Worm (Caenorhabditis elegans) whole organism, L4 larva: ENCODE results near the gene ZC455.1.

ENCODE experiments used
- F10B5.3 ChIP-seq: sonication (generic microtip); optimal IDR thresholded peaks from 2 replicates; lab custom pipeline; 2016; ENCODE audit warnings: mild to moderate bottlenecking, missing genetic modification characterization, missing compliant biosample characterization
- R02D3.7 ChIP-seq: fragments of 150-350 bp; sonication (generic microtip); optimal IDR thresholded peaks from 3 replicates; lab custom pipeline; 2014; ENCODE audit warnings: missing biosample characterization, missing genetic modification characterization
- T26A8.4 ChIP-seq: fragments of 200-800 bp; sonication (Bioruptor generic); IDR thresholded peaks from 2 replicates; pipeline ENCODE4 v1.3.6; 2022; ENCODE audit warnings: missing genetic modification characterization, missing compliant biosample characterization
- Y105C5A.15 ChIP-seq: fragments of 200-800 bp; sonication (Bioruptor generic); IDR thresholded peaks from 2 replicates; pipeline ENCODE4 v1.3.6; 2022; ENCODE audit warnings: missing genetic modification characterization, missing compliant biosample characterization
- ZK546.5 ChIP-seq, 2 experiments: sonication (generic microtip); optimal IDR thresholded peaks; 2 replicates each; lab custom pipeline; 2017; ENCODE audit warnings: missing biosample characterization in 2 of 2, missing genetic modification characterization in 2 of 2
- ama-1 ChIP-seq: fragments of 150-350 bp; optimal IDR thresholded peaks from 2 replicates; lab custom pipeline; 2014; ENCODE audit warnings: inconsistent platforms, mixed read lengths
- ceh-20 ChIP-seq: fragments of 200-800 bp; sonication (Bioruptor generic); IDR thresholded peaks from 2 replicates; pipeline ENCODE4 v1.3.6; 2022; ENCODE audit warnings: missing genetic modification reagents, missing genetic modification characterization, missing compliant biosample characterization
- ceh-44 ChIP-seq: fragments of 200-800 bp; sonication (Bioruptor generic); IDR thresholded peaks from 2 replicates; pipeline ENCODE4 v1.3.6; 2022; ENCODE audit warnings: missing genetic modification reagents, missing genetic modification characterization, missing compliant biosample characterization
- ceh-62 ChIP-seq: sonication (generic microtip); optimal IDR thresholded peaks from 2 replicates; lab custom pipeline; 2017; ENCODE audit warnings: missing biosample characterization, missing genetic modification characterization
- ces-1 ChIP-seq: fragments of 150-350 bp; sonication (generic microtip); optimal IDR thresholded peaks from 4 replicates; lab custom pipeline; 2014; ENCODE audit warnings: missing biosample characterization, missing genetic modification reagents, missing genetic modification characterization
- cey-2 ChIP-seq: sonication (generic microtip); optimal IDR thresholded peaks from 3 replicates; lab custom pipeline; 2017; ENCODE audit warnings: missing genetic modification characterization, mild to moderate bottlenecking, missing compliant biosample characterization, antibody characterized with exemption, borderline replicate concordance; ENCODE audit not compliant: insufficient read depth
- ctbp-1 ChIP-seq: fragments of 200-800 bp; sonication (Bioruptor generic); IDR thresholded peaks from 2 replicates; pipeline ENCODE4 v1.3.6; 2022; ENCODE audit warnings: missing genetic modification reagents, missing genetic modification characterization, missing compliant biosample characterization
- daf-12 ChIP-seq: fragments of 150-350 bp; optimal IDR thresholded peaks from 2 replicates; lab custom pipeline; 2014; ENCODE audit warnings: missing biosample characterization, missing genetic modification reagents, missing genetic modification characterization
- daf-16 ChIP-seq, 3 experiments: sonication (generic microtip); optimal IDR thresholded peaks; 2 replicates each; lab custom pipeline; 2016 to 2017; ENCODE audit warnings: missing genetic modification characterization in 3 of 3, missing genetic modification reagents in 3 of 3, mild to moderate bottlenecking in 2 of 3, missing compliant biosample characterization in 2 of 3, missing biosample characterization in 1 of 3, moderate library complexity in 1 of 3
- daf-19 ChIP-seq: fragments of 200-800 bp; sonication (Bioruptor generic); conservative IDR thresholded peaks from 2 replicates; pipeline ENCODE4 v1.3.6; 2022; ENCODE audit warnings: missing genetic modification characterization, missing compliant biosample characterization
- daf-8 ChIP-seq: fragments of 200-800 bp; sonication (Bioruptor generic); IDR thresholded peaks from 2 replicates; pipeline ENCODE4 v1.3.6; 2022; ENCODE audit warnings: missing genetic modification characterization, missing compliant biosample characterization
- dmd-6 ChIP-seq: fragments of 200-800 bp; sonication (Bioruptor generic); IDR thresholded peaks from 2 replicates; pipeline ENCODE4 v1.3.6; 2022; ENCODE audit warnings: missing genetic modification reagents, missing genetic modification characterization, missing compliant biosample characterization
- egl-43 ChIP-seq: fragments of 200-800 bp; sonication (Bioruptor generic); IDR thresholded peaks from 2 replicates; pipeline ENCODE4 v1.3.6; 2022; ENCODE audit warnings: missing genetic modification reagents, missing genetic modification characterization, missing compliant biosample characterization
- fkh-10 ChIP-seq: fragments of 150-350 bp; optimal IDR thresholded peaks from 2 replicates; lab custom pipeline; 2014; ENCODE audit warnings: missing biosample characterization, missing genetic modification reagents, missing genetic modification characterization
- lim-7 ChIP-seq: fragments of 200-800 bp; sonication (Bioruptor generic); IDR thresholded peaks from 2 replicates; pipeline ENCODE4 v1.3.6; 2022; ENCODE audit warnings: missing genetic modification characterization, missing compliant biosample characterization
- lin-13 ChIP-seq: fragments of 150-350 bp; optimal IDR thresholded peaks from 2 replicates; lab custom pipeline; 2014; ENCODE audit warnings: missing biosample characterization, missing genetic modification reagents, missing genetic modification characterization
- lin-15B ChIP-seq: fragments of 150-350 bp; sonication (generic microtip); optimal IDR thresholded peaks from 3 replicates; lab custom pipeline; 2014; ENCODE audit warnings: missing biosample characterization, missing genetic modification characterization
- lin-39 ChIP-seq: fragments of 150-350 bp; optimal IDR thresholded peaks from 2 replicates; lab custom pipeline; 2014; ENCODE audit warnings: missing biosample characterization, missing genetic modification reagents, missing genetic modification characterization
- lir-3 ChIP-seq: sonication (generic microtip); optimal IDR thresholded peaks from 2 replicates; lab custom pipeline; 2016; ENCODE audit warnings: mild to moderate bottlenecking, missing genetic modification characterization, missing compliant biosample characterization
- lsy-2 ChIP-seq, 2 experiments: fragments of 150-350 bp in 1 of 2; sonication (generic microtip) in 1 of 2; optimal IDR thresholded peaks; 2 replicates each; lab custom pipeline; 2014 to 2017; ENCODE audit warnings: missing biosample characterization in 2 of 2, missing genetic modification characterization in 2 of 2
- madf-5 ChIP-seq, 2 experiments: fragments of 200-800 bp; sonication (Bioruptor generic); IDR thresholded peaks; 2 replicates each; pipeline ENCODE4 v1.3.6; 2022; ENCODE audit warnings: missing compliant biosample characterization in 2 of 2, missing genetic modification characterization in 2 of 2
- madf-9 ChIP-seq: fragments of 200-800 bp; sonication (Bioruptor generic); conservative IDR thresholded peaks from 2 replicates; pipeline ENCODE4 v1.3.6; 2022; ENCODE audit warnings: missing genetic modification reagents, missing genetic modification characterization, missing compliant biosample characterization
- mdl-1 ChIP-seq, 2 experiments: fragments of 150-350 bp in 1 of 2; sonication (generic microtip) in 1 of 2; optimal IDR thresholded peaks; 2 replicates each; lab custom pipeline; 2014 to 2017; ENCODE audit warnings: missing biosample characterization in 2 of 2, missing genetic modification characterization in 2 of 2
- mdt-29 ChIP-seq: fragments of 200-800 bp; sonication (Bioruptor generic); IDR thresholded peaks from 2 replicates; pipeline ENCODE4 v1.3.6; 2022; ENCODE audit warnings: missing genetic modification reagents, missing genetic modification characterization, missing compliant biosample characterization
- mep-1 ChIP-seq: fragments of 150-350 bp; sonication (generic microtip); optimal IDR thresholded peaks from 3 replicates; lab custom pipeline; 2014; ENCODE audit warnings: missing biosample characterization, missing genetic modification characterization
- nhr-11 ChIP-seq: fragments of 150-350 bp; optimal IDR thresholded peaks from 2 replicates; lab custom pipeline; 2014; ENCODE audit warnings: missing biosample characterization, missing genetic modification characterization
- nhr-111 ChIP-seq: fragments of 200-800 bp; sonication (Bioruptor generic); optimal IDR thresholded peaks from 2 replicates; lab custom pipeline; 2018; ENCODE audit warnings: mild to moderate bottlenecking, missing genetic modification characterization, missing compliant biosample characterization
- nhr-237 ChIP-seq: sonication (generic microtip); optimal IDR thresholded peaks from 2 replicates; lab custom pipeline; 2017; ENCODE audit warnings: missing biosample characterization, missing genetic modification characterization
- nhr-28 ChIP-seq: fragments of 150-350 bp; optimal IDR thresholded peaks from 2 replicates; lab custom pipeline; 2014; ENCODE audit warnings: missing biosample characterization, missing genetic modification characterization
- nhr-42 ChIP-seq: fragments of 200-800 bp; sonication (Bioruptor generic); IDR thresholded peaks from 2 replicates; pipeline ENCODE4 v1.3.6; 2022; ENCODE audit warnings: missing genetic modification characterization, missing compliant biosample characterization
- nhr-48 ChIP-seq: sonication (generic microtip); optimal IDR thresholded peaks from 2 replicates; lab custom pipeline; 2016; ENCODE audit warnings: mild to moderate bottlenecking, missing genetic modification characterization, missing compliant biosample characterization
- nhr-76 ChIP-seq: fragments of 150-350 bp; optimal IDR thresholded peaks from 2 replicates; lab custom pipeline; 2014; ENCODE audit warnings: missing biosample characterization, missing genetic modification characterization
- pqm-1 ChIP-seq: sonication (generic microtip); optimal IDR thresholded peaks from 2 replicates; lab custom pipeline; 2017; ENCODE audit warnings: missing biosample characterization, missing genetic modification characterization
- rbr-2 ChIP-seq: sonication (generic microtip); optimal IDR thresholded peaks from 2 replicates; lab custom pipeline; 2016; ENCODE audit warnings: missing genotype, missing genetic modification characterization, missing compliant biosample characterization
- sdz-12 ChIP-seq: fragments of 200-800 bp; sonication (Bioruptor generic); optimal IDR thresholded peaks from 2 replicates; lab custom pipeline; 2018; ENCODE audit warnings: mild to moderate bottlenecking, missing genetic modification characterization, missing compliant biosample characterization
- set-16 ChIP-seq: fragments of 200-800 bp; sonication (Bioruptor generic); IDR thresholded peaks from 2 replicates; pipeline ENCODE4 v1.3.6; 2022; ENCODE audit warnings: missing genetic modification reagents, missing genetic modification characterization, missing compliant biosample characterization
- skn-1 ChIP-seq: fragments of 150-350 bp; optimal IDR thresholded peaks from 2 replicates; lab custom pipeline; 2014; ENCODE audit warnings: missing biosample characterization, missing genetic modification characterization
- snpc-4 ChIP-seq: fragments of 150-350 bp; optimal IDR thresholded peaks from 2 replicates; lab custom pipeline; 2014; ENCODE audit warnings: missing biosample characterization, missing genetic modification characterization
- spr-1 ChIP-seq: sonication (generic microtip); optimal IDR thresholded peaks from 2 replicates; lab custom pipeline; 2016; ENCODE audit warnings: mild to moderate bottlenecking, missing genetic modification characterization, missing compliant biosample characterization
- spr-3 ChIP-seq: fragments of 200-800 bp; sonication (Bioruptor generic); optimal IDR thresholded peaks from 2 replicates; lab custom pipeline; 2018; ENCODE audit warnings: mild to moderate bottlenecking, missing genetic modification characterization, missing compliant biosample characterization
- tag-97 ChIP-seq: fragments of 200-800 bp; sonication (Bioruptor generic); IDR thresholded peaks from 2 replicates; pipeline ENCODE4 v1.3.6; 2022; ENCODE audit warnings: missing genetic modification characterization, missing compliant biosample characterization
- unc-130 ChIP-seq: sonication (generic microtip); optimal IDR thresholded peaks from 2 replicates; lab custom pipeline; 2016; ENCODE audit warnings: missing genetic modification reagents, missing genetic modification characterization, missing compliant biosample characterization
- vab-7 ChIP-seq: fragments of 200-800 bp; sonication (Bioruptor generic); IDR thresholded peaks from 2 replicates; pipeline ENCODE4 v1.3.6; 2022; ENCODE audit warnings: missing genetic modification reagents, missing genetic modification characterization, missing compliant biosample characterization
- zfp-3 ChIP-seq: fragments of 200-800 bp; sonication (Bioruptor generic); conservative IDR thresholded peaks from 2 replicates; pipeline ENCODE4 v1.3.6; 2022; ENCODE audit warnings: missing genetic modification reagents, missing genetic modification characterization, missing compliant biosample characterization
- zip-11 ChIP-seq: fragments of 200-800 bp; sonication (Bioruptor generic); IDR thresholded peaks from 2 replicates; pipeline ENCODE4 v1.3.6; 2022; ENCODE audit warnings: missing genetic modification characterization, missing compliant biosample characterization
- ztf-11 ChIP-seq: fragments of 150-350 bp; optimal IDR thresholded peaks from 2 replicates; lab custom pipeline; 2014; ENCODE audit warnings: missing biosample characterization, missing genetic modification characterization

The ZC455.1 gene

ce11 chrV:12741684-12742083, 31.6 kb upstream of the ZC455.1 start, which contains the start of gene hrg-7 (continued):
- peak in 1 of 2 experiments; percentile 10 for TF ChIP-seq lsy-2 (tag; optimal IDR thresholded peaks at IDR 0.05; lab: Kevin White, UChicago)
- TF ChIP-seq nhr-76 (tag; lab: Kevin White, UChicago), result no peak
- no peak for TF ChIP-seq madf-9
- TF ChIP-seq cey-2 (tag; lab: Kevin White, UChicago), result no peak
- TF ChIP-seq nhr-28 (tag; lab: Kevin White, UChicago), result peak; percentile 69
- TF ChIP-seq lin-39 (tag; lab: Kevin White, UChicago), result no peak
- no peak for TF ChIP-seq madf-5 (GFP tag; IDR thresholded peaks at IDR 0.05; lab: Robert Waterston, UW)
- TF ChIP-seq lin-13 (GFP tag; lab: Kevin White, UChicago), result no peak
- TF ChIP-seq vab-7 (GFP tag; lab: Robert Waterston, UW), result no peak
- TF ChIP-seq zfp-3 (GFP tag; lab: Robert Waterston, UW), result no peak
- TF ChIP-seq lim-7, result no peak
- no peak for TF ChIP-seq ceh-20
- TF ChIP-seq daf-19 (GFP tag; lab: Robert Waterston, UW), result no peak
- no peak for TF ChIP-seq ztf-11
- no peak for TF ChIP-seq rbr-2 (tag; lab: Kevin White, UChicago)
- no peak for TF ChIP-seq ceh-62 (tag; lab: Kevin White, UChicago)
- TF ChIP-seq mdt-29, result no peak
- no peak for TF ChIP-seq unc-130
- no peak for TF ChIP-seq mdl-1 (tag; optimal IDR thresholded peaks at IDR 0.05; lab: Kevin White, UChicago)
- no peak for TF ChIP-seq spr-1 (tag; lab: Kevin White, UChicago)
- TF ChIP-seq ces-1 (GFP tag; lab: Kevin White, UChicago), result no peak
- TF ChIP-seq nhr-48, result no peak
- no peak for TF ChIP-seq egl-43 (GFP tag; lab: Robert Waterston, UW)
- peak; percentile 81 for TF ChIP-seq pqm-1 (tag; lab: Kevin White, UChicago)
- TF ChIP-seq daf-8 (GFP tag; lab: Robert Waterston, UW), result no peak
- TF ChIP-seq nhr-11 (tag; lab: Kevin White, UChicago), result no peak
- no peak for TF ChIP-seq daf-16 (GFP tag; optimal IDR thresholded peaks at IDR 0.05; lab: Kevin White, UChicago)
- TF ChIP-seq daf-16 (tag; optimal IDR thresholded peaks at IDR 0.05; lab: Kevin White, UChicago), result peak; percentile 63
- no peak for TF ChIP-seq tag-97 (GFP tag; lab: Robert Waterston, UW)
- TF ChIP-seq nhr-111 (GFP tag; lab: Kevin White, UChicago), result no peak
- TF ChIP-seq sdz-12 (GFP tag; lab: Kevin White, UChicago), result no peak
- TF ChIP-seq ceh-44 (GFP tag; lab: Robert Waterston, UW), result no peak
- TF ChIP-seq set-16 (GFP tag; lab: Robert Waterston, UW), result no peak
- TF ChIP-seq lir-3 (tag; lab: Kevin White, UChicago), result no peak
- TF ChIP-seq ZK546.5 (tag; optimal IDR thresholded peaks at IDR 0.05; lab: Kevin White, UChicago), result no peak
- no peak for TF ChIP-seq T26A8.4
- peak; percentile 39; the same call in 1 of the 2 replicates for TF ChIP-seq dmd-6 (GFP tag; lab: Robert Waterston, UW)
- no peak for TF ChIP-seq R02D3.7 (tag; lab: Kevin White, UChicago)
- no peak for TF ChIP-seq Y105C5A.15 (GFP tag; lab: Robert Waterston, UW)
- no peak for TF ChIP-seq snpc-4
- no peak for TF ChIP-seq skn-1 (tag; lab: Kevin White, UChicago)
- TF ChIP-seq lin-15B (tag; lab: Kevin White, UChicago), result no peak
- no peak for TF ChIP-seq fkh-10 (GFP tag; lab: Kevin White, UChicago)
- TF ChIP-seq mep-1 (tag; lab: Kevin White, UChicago), result peak; percentile 10
- no peak for TF ChIP-seq spr-3 (GFP tag; lab: Kevin White, UChicago)
- no peak for TF ChIP-seq daf-12 (tag; lab: Kevin White, UChicago)
- no peak for TF ChIP-seq zip-11 (GFP tag; lab: Robert Waterston, UW)
- no peak for TF ChIP-seq F10B5.3 (tag; lab: Kevin White, UChicago)
- no peak for TF ChIP-seq ama-1 (lab: Kevin White, UChicago)
- no peak for TF ChIP-seq nhr-42
- TF ChIP-seq nhr-237, result no peak
- TF ChIP-seq ctbp-1, result no peak
